Fruit fly (Drosophila melanogaster) whole organism, prepupa: ENCODE results near the gene SLIRP1.

Experiments used
- CG10631 ChIP-seq: fragments of 200-800 bp; sonication (Bioruptor generic); optimal IDR thresholded peaks from 2 replicates; lab custom pipeline; 2016; ENCODE audit warnings: missing biosample characterization, missing genetic modification characterization
- CG10669 ChIP-seq: fragments of 200-800 bp; sonication (Bioruptor generic); optimal IDR thresholded peaks from 3 replicates; lab custom pipeline; 2018; ENCODE audit warnings: missing biosample characterization, mild to moderate bottlenecking, missing genetic modification characterization, moderate library complexity
- CG15336 ChIP-seq: fragments of 200-800 bp; sonication (Bioruptor generic); IDR thresholded peaks from 2 replicates; pipeline ENCODE4 v1.3.6; 2022; ENCODE audit warnings: missing biosample characterization, missing genetic modification characterization
- CG31627 ChIP-seq: fragments of 200-800 bp; sonication (Bioruptor generic); optimal IDR thresholded peaks from 3 replicates; lab custom pipeline; 2016; ENCODE audit warnings: missing biosample characterization, missing genetic modification characterization
- CG4318 ChIP-seq: fragments of 200-800 bp; sonication (Bioruptor generic); optimal IDR thresholded peaks from 3 replicates; lab custom pipeline; 2017; ENCODE audit warnings: missing biosample characterization, mild to moderate bottlenecking, missing genetic modification characterization
- Eip75B ChIP-seq: fragments of 200-800 bp; sonication (Bioruptor generic); optimal IDR thresholded peaks from 3 replicates; lab custom pipeline; 2016; ENCODE audit warnings: missing biosample characterization, missing genetic modification characterization
- Eip78C ChIP-seq: fragments of 200-800 bp; sonication (Bioruptor generic); peaks from one replicate; lab custom pipeline; 2016; ENCODE audit warnings: missing biosample characterization, missing genetic modification characterization
- Hr38 ChIP-seq: sonication (Bioruptor generic); optimal IDR thresholded peaks from 2 replicates; lab custom pipeline; 2016; ENCODE audit warnings: missing biosample characterization, missing genetic modification characterization
- Hr39 ChIP-seq: fragments of 200-800 bp; sonication (Bioruptor generic); optimal IDR thresholded peaks from 2 replicates; lab custom pipeline; 2016; ENCODE audit warnings: missing biosample characterization, missing genetic modification characterization
- Hr4 ChIP-seq: fragments of 200-800 bp; sonication (Bioruptor generic); optimal IDR thresholded peaks from 3 replicates; lab custom pipeline; 2016; ENCODE audit warnings: missing biosample characterization, missing genetic modification characterization
- Lpt ChIP-seq: fragments of 200-800 bp; sonication (Bioruptor generic); optimal IDR thresholded peaks from 3 replicates; lab custom pipeline; 2016; ENCODE audit warnings: missing biosample characterization, missing genetic modification characterization
- OdsH ChIP-seq: fragments of 200-800 bp; sonication (Bioruptor generic); optimal IDR thresholded peaks from 3 replicates; lab custom pipeline; 2016; ENCODE audit warnings: missing biosample characterization, missing genetic modification characterization
- Smox ChIP-seq: fragments of 200-800 bp; sonication (Bioruptor generic); optimal IDR thresholded peaks from 3 replicates; lab custom pipeline; 2016; ENCODE audit warnings: missing biosample characterization, missing genetic modification characterization
- Sox14 ChIP-seq: fragments of 200-800 bp; sonication (Bioruptor generic); optimal IDR thresholded peaks from 3 replicates; lab custom pipeline; 2016; ENCODE audit warnings: missing biosample characterization, missing genetic modification characterization
- achi ChIP-seq: fragments of 200-800 bp; sonication (Bioruptor generic); optimal IDR thresholded peaks from 3 replicates; lab custom pipeline; 2016; ENCODE audit warnings: missing biosample characterization, missing genetic modification characterization
- acj6 ChIP-seq: fragments of 200-800 bp; sonication (Bioruptor generic); optimal IDR thresholded peaks from 3 replicates; lab custom pipeline; 2016; ENCODE audit warnings: missing biosample characterization, missing genetic modification characterization
- lz ChIP-seq: fragments of 200-800 bp; sonication (Bioruptor generic); optimal IDR thresholded peaks from 3 replicates; lab custom pipeline; 2016; ENCODE audit warnings: missing biosample characterization, missing genetic modification characterization
- spab ChIP-seq: fragments of 200-800 bp; sonication (Bioruptor generic); optimal IDR thresholded peaks from 2 replicates; lab custom pipeline; 2017; ENCODE audit warnings: missing biosample characterization, mild to moderate bottlenecking, missing genetic modification characterization, missing genetic modification reagents
- ss ChIP-seq, 2 experiments: fragments of 200-800 bp; sonication (Bioruptor generic); optimal IDR thresholded peaks; 2 replicates in 1 of 2; 3 replicates in 1 of 2; lab custom pipeline; 2017 to 2018; ENCODE audit warnings: mild to moderate bottlenecking in 2 of 2, missing biosample characterization in 2 of 2, missing genetic modification characterization in 2 of 2, moderate library complexity in 1 of 2
- svp ChIP-seq: fragments of 200-800 bp; sonication (Bioruptor generic); peaks from one replicate; lab custom pipeline; 2016; ENCODE audit warnings: missing biosample characterization, missing genetic modification characterization
- topi ChIP-seq: fragments of 200-800 bp; sonication (Bioruptor generic); optimal IDR thresholded peaks from 3 replicates; lab custom pipeline; 2016; ENCODE audit warnings: missing biosample characterization, missing genetic modification characterization

The SLIRP1 gene

dm6 chrX:21279311-21279890, 39.7 kb downstream of the SLIRP1 start (continued):
- TF ChIP-seq topi (GFP tag; lab: Kevin White, UChicago) (no peak), CG31627 (GFP tag; lab: Kevin White, UChicago) (peak; percentile 26), ss (GFP tag; optimal IDR thresholded peaks at IDR 0.05; lab: Kevin White, UChicago) (peak in 1 of 2 experiments; percentile 65), Sox14 (GFP tag; lab: Kevin White, UChicago) (peak; percentile 22), acj6 (GFP tag; lab: Kevin White, UChicago) (peak; percentile 18), CG15336 (GFP tag; lab: Robert Waterston, UW) (peak; percentile 46; the same call in 1 of the 2 replicates), Lpt (GFP tag; lab: Kevin White, UChicago) (no peak), spab (GFP tag; lab: Kevin White, UChicago) (peak; percentile 27), OdsH (GFP tag; lab: Kevin White, UChicago) (peak; percentile 14), CG10631 (GFP tag; lab: Kevin White, UChicago) (peak; percentile 14), Hr4 (GFP tag; lab: Kevin White, UChicago) (peak; percentile 4), CG10669 (GFP tag; lab: Kevin White, UChicago) (peak; percentile 31), achi (GFP tag; lab: Kevin White, UChicago) (peak; percentile 36), Eip78C (GFP tag; lab: Kevin White, UChicago) (peak; percentile 76), Hr39 (GFP tag; lab: Kevin White, UChicago) (peak; percentile 15), Eip75B (GFP tag; lab: Kevin White, UChicago) (peak; percentile 12), CG4318 (GFP tag; lab: Kevin White, UChicago) (peak; percentile 27), lz (peak; percentile 3)

dm6 chrX:21276494-21276893, 42.6 kb downstream of the SLIRP1 start:
- peak; percentile 82 for TF ChIP-seq svp (GFP tag; lab: Kevin White, UChicago)
- no peak for TF ChIP-seq Smox
- no peak for TF ChIP-seq CG10631 (GFP tag; lab: Kevin White, UChicago)
- TF ChIP-seq CG4318 (GFP tag; lab: Kevin White, UChicago), result no peak
- no peak for TF ChIP-seq Hr38 (GFP tag; lab: Kevin White, UChicago)
